Fruit fly (Drosophila melanogaster) whole organism, wandering third instar larva: Measurements from ENCODE around the gene CG14294.
A peak's percentile ranks its signal among the peaks of the same experiment; 100 is the strongest.

Experiments used
- Abd-B ChIP-seq: fragments of >200 bp; optimal IDR thresholded peaks from 2 replicates; lab custom pipeline; 2017; ENCODE audit warnings: missing biosample characterization, missing genetic modification characterization
- GATAd ChIP-seq: sonication (Bioruptor generic); optimal IDR thresholded peaks from 2 replicates; lab custom pipeline; 2016; ENCODE audit warnings: missing biosample characterization, missing genetic modification characterization
- Jra ChIP-seq: sonication (Bioruptor generic); optimal IDR thresholded peaks from 2 replicates; lab custom pipeline; 2016; ENCODE audit warnings: missing biosample characterization, missing genetic modification characterization
- br ChIP-seq: fragments of 200-800 bp; sonication (Bioruptor generic); optimal IDR thresholded peaks from 2 replicates; lab custom pipeline; 2016; ENCODE audit warnings: missing biosample characterization, missing genetic modification characterization
- dl ChIP-seq, 2 experiments: fragments of 175-275, 200-275 bp in 1 of 2; fragments of 200-275 bp in 1 of 2; sonication (Bioruptor generic); optimal IDR thresholded peaks; lab custom pipeline; 2018; ENCODE audit warnings: mild to moderate bottlenecking in 2 of 2, missing biosample characterization in 2 of 2, missing genetic modification characterization in 2 of 2, moderate library complexity in 2 of 2; ENCODE audit not compliant: partially characterized antibody in 2 of 2, insufficient read depth in 1 of 2
- dmrt93B ChIP-seq: fragments of 200-800 bp; sonication (Bioruptor generic); optimal IDR thresholded peaks from 2 replicates; lab custom pipeline; 2018; ENCODE audit warnings: missing biosample characterization, mild to moderate bottlenecking, missing genetic modification characterization
- dsf ChIP-seq: sonication (Bioruptor generic); optimal IDR thresholded peaks from 2 replicates; lab custom pipeline; 2016; ENCODE audit warnings: missing biosample characterization, missing genetic modification characterization, borderline replicate concordance
- ey ChIP-seq: fragments of 200-800 bp; sonication (Bioruptor generic); optimal IDR thresholded peaks from 2 replicates; lab custom pipeline; 2016; ENCODE audit warnings: missing biosample characterization, missing genetic modification characterization
- fru ChIP-seq: fragments of 200-800 bp; sonication (Bioruptor generic); optimal IDR thresholded peaks from 3 replicates; lab custom pipeline; 2016; ENCODE audit warnings: missing biosample characterization, mild to moderate bottlenecking, missing genetic modification characterization
- h ChIP-seq: fragments of 200-800 bp; sonication (Bioruptor generic); optimal IDR thresholded peaks from 3 replicates; lab custom pipeline; 2016; ENCODE audit warnings: missing biosample characterization, mild to moderate bottlenecking, missing genetic modification characterization
- psq ChIP-seq: fragments of 200-800 bp; sonication (Bioruptor generic); optimal IDR thresholded peaks from 3 replicates; lab custom pipeline; 2017; ENCODE audit warnings: missing biosample characterization, mild to moderate bottlenecking, missing genetic modification characterization, moderate library complexity
- woc ChIP-seq: sonication (Bioruptor generic); optimal IDR thresholded peaks from 2 replicates; lab custom pipeline; 2016; ENCODE audit warnings: missing biosample characterization, mild to moderate bottlenecking, missing genetic modification characterization

- no peak for TF ChIP-seq GATAd (GFP tag; lab: Kevin White, UChicago)
- no peak for TF ChIP-seq dsf
- peak; percentile 25 for TF ChIP-seq psq
- TF ChIP-seq dmrt93B (GFP tag; lab: Kevin White, UChicago) = no peak
- TF ChIP-seq woc (GFP tag; lab: Kevin White, UChicago) = no peak
- peak; percentile 56 to 61 for TF ChIP-seq dl (GFP tag; optimal IDR thresholded peaks at IDR 0.05; lab: Kevin White, UChicago; ENCODE audit: insufficient read depth in 1 of 2, partially characterized antibody in 2 of 2)
- no peak for TF ChIP-seq Abd-B (GFP tag; lab: Kevin White, UChicago)
- peak; percentile 70 for TF ChIP-seq fru
- peak; percentile 78 for TF ChIP-seq h (GFP tag; lab: Kevin White, UChicago)
- peak; percentile 84 for TF ChIP-seq Jra
- peak; percentile 60 for TF ChIP-seq br (GFP tag; lab: Kevin White, UChicago)
- no peak for TF ChIP-seq ey (GFP tag; lab: Kevin White, UChicago)
Observed at dm6 chr3R:18917976-18918871, 16.2 kb upstream of the CG14294 start.
